Fruit fly (Drosophila melanogaster): ENCODE measurements around the gene CG4998.

Gene CG4998

DNA sequence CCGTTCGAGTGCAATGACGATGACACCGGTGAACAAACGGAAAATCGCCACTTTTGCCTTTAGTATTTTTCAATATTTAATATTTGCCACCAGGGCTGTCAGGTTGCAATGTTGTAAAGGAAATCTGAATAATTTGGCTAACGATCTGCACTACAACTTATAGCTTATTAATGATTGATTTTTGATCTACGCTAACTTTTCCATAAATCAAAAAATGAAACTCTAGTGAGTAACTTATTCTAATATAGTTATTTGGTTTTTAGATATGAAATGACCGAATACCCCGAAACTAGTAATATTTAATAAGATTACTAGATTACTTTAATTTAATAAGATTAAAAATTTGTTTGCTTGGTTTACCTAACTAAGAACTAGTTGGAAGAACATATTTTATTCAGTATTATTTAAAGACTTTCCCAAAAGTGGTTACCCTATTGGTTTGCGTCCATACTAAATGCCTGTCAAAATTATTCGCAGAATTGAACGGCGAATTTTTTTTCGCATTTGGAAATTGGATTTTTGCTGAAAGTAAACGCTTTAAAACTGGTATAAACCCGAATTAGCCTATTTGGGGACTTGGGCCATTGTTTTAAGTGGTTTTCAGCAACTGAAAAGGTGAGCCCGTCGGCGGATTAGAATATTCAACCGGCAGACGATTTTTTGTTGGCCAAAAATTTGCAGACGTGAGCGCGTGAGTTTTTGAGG is 47.2 kb downstream of the CG4998 start, which contains the start of the genes Agpat3 and RAF2:
Gene Agpat3, minus strand, starts transcription at position 78 of the 705 bp plus-strand sequence.
Gene RAF2, plus strand, starts transcription at position 448 of the 705 bp plus-strand sequence.
- TF ChIP-seq Hr39 (GFP tag; optimal IDR thresholded peaks at IDR 0.05), result peak; percentile 42
- no peak for TF ChIP-seq CG8632 (GFP tag; optimal IDR thresholded peaks at IDR 0.05)
- TF ChIP-seq Ets96B (tag; optimal IDR thresholded peaks at IDR 0.05), result peak; percentile 29
- TF ChIP-seq Hr38 (GFP tag; optimal IDR thresholded peaks at IDR 0.05), result no peak
- no peak for TF ChIP-seq Sox14 (GFP tag; optimal IDR thresholded peaks at IDR 0.05)
- no peak for TF ChIP-seq CG1621 (tag; optimal IDR thresholded peaks at IDR 0.05)
- TF ChIP-seq lz (GFP tag; optimal IDR thresholded peaks at IDR 0.05), result peak; percentile 34
- peak; percentile 7 for TF ChIP-seq Eip75B (GFP tag; optimal IDR thresholded peaks at IDR 0.05)
- TF ChIP-seq fkh (GFP tag; optimal IDR thresholded peaks at IDR 0.05), result no peak
- no peak for TF ChIP-seq CG11762 (GFP tag; optimal IDR thresholded peaks at IDR 0.05; ENCODE audit: insufficient read depth)
- TF ChIP-seq CG9139 (GFP tag; optimal IDR thresholded peaks at IDR 0.05), result no peak
- TF ChIP-seq topi (GFP tag; optimal IDR thresholded peaks at IDR 0.05), result no peak
- no peak for TF ChIP-seq fd59A (GFP tag; optimal IDR thresholded peaks at IDR 0.05)
- peak; percentile 31; the same call in 1 of the 2 replicates for TF ChIP-seq CG11294 (GFP tag; IDR thresholded peaks at IDR 0.05)
- TF ChIP-seq Eip93F (GFP tag; optimal IDR thresholded peaks at IDR 0.05), result no peak
- TF ChIP-seq ss (GFP tag; optimal IDR thresholded peaks at IDR 0.05), result no peak
- peak; percentile 49 for TF ChIP-seq CG11902 (GFP tag; optimal IDR thresholded peaks at IDR 0.05)
- no peak; the same call in 1 of the 2 replicates for TF ChIP-seq Gug (GFP tag; IDR thresholded peaks at IDR 0.05)
- TF ChIP-seq Sox15 (GFP tag; optimal IDR thresholded peaks at IDR 0.05), result peak; percentile 54
- 0 out of 3 replicates have a peak, but pooled peaks have one; percentile 29 for TF ChIP-seq CG8119 (GFP tag; IDR thresholded peaks at IDR 0.05)
- TF ChIP-seq CG7368 (GFP tag; optimal IDR thresholded peaks at IDR 0.05), result no peak
- TF ChIP-seq Hr4 (GFP tag; optimal IDR thresholded peaks at IDR 0.05), result peak; percentile 37
- TF ChIP-seq CG3919 (GFP tag; optimal IDR thresholded peaks at IDR 0.05), result peak; percentile 34
- no peak for TF ChIP-seq fd85E (GFP tag; optimal IDR thresholded peaks at IDR 0.05)
- TF ChIP-seq CG6854 (GFP tag; optimal IDR thresholded peaks at IDR 0.05), result no peak
- no peak for TF ChIP-seq svp (GFP tag)
- no peak for TF ChIP-seq dac (GFP tag; optimal IDR thresholded peaks at IDR 0.05)
- TF ChIP-seq Ets21C (GFP tag; optimal IDR thresholded peaks at IDR 0.05), result peak; percentile 23
- peak; percentile 46 for TF ChIP-seq esn (GFP tag; optimal IDR thresholded peaks at IDR 0.05)
- no peak for TF ChIP-seq CG6276 (GFP tag; optimal IDR thresholded peaks at IDR 0.05)
- TF ChIP-seq eg (GFP tag; IDR thresholded peaks at IDR 0.05), result peak; percentile 59; the same call in 1 of the 3 replicates
- TF ChIP-seq CG6163 (GFP tag; IDR thresholded peaks at IDR 0.05), result 0 out of 3 replicates have a peak, but pooled peaks have one; percentile 40
- TF ChIP-seq achi (GFP tag; optimal IDR thresholded peaks at IDR 0.05), result peak; percentile 82
- no peak for TF ChIP-seq CG8319 (GFP tag; optimal IDR thresholded peaks at IDR 0.05)
- TF ChIP-seq spab (GFP tag; optimal IDR thresholded peaks at IDR 0.05), result no peak
- peak; percentile 30 for TF ChIP-seq CG34406 (GFP tag; optimal IDR thresholded peaks at IDR 0.05)
- no peak for TF ChIP-seq Smox (GFP tag; optimal IDR thresholded peaks at IDR 0.05)
- peak; percentile 23; the same call in 1 of the 2 replicates for TF ChIP-seq CG15336 (GFP tag; IDR thresholded peaks at IDR 0.05)
- TF ChIP-seq net (GFP tag; optimal IDR thresholded peaks at IDR 0.05), result no peak
- peak; percentile 52 for TF ChIP-seq CG10631 (GFP tag; optimal IDR thresholded peaks at IDR 0.05)
- peak; percentile 12 for TF ChIP-seq CG6792 (GFP tag; optimal IDR thresholded peaks at IDR 0.05)
- peak; percentile 42 for TF ChIP-seq CG32006 (GFP tag; optimal IDR thresholded peaks at IDR 0.05)
- peak; percentile 20 for TF ChIP-seq Met (GFP tag; optimal IDR thresholded peaks at IDR 0.05)
- TF ChIP-seq OdsH (GFP tag; optimal IDR thresholded peaks at IDR 0.05), result peak; percentile 58
- TF ChIP-seq Eip78C (GFP tag), result peak; percentile 44
- TF ChIP-seq CG4318 (GFP tag; optimal IDR thresholded peaks at IDR 0.05), result peak; percentile 12
- no peak for TF ChIP-seq vri (GFP tag; optimal IDR thresholded peaks at IDR 0.05)
- TF ChIP-seq acj6 (GFP tag; optimal IDR thresholded peaks at IDR 0.05), result peak; percentile 63
- TF ChIP-seq Lpt (GFP tag; optimal IDR thresholded peaks at IDR 0.05), result no peak
- TF ChIP-seq CG3032 (tag; optimal IDR thresholded peaks at IDR 0.05), result peak; percentile 57
- TF ChIP-seq pdm3 (GFP tag; optimal IDR thresholded peaks at IDR 0.05), result no peak
- no peak for TF ChIP-seq CG16779 (tag; optimal IDR thresholded peaks at IDR 0.05)

Measured in whole organism, prepupa.